Fruit fly (Drosophila melanogaster) whole organism, prepupa: Measurements from ENCODE around the gene Pbgs.

Experiments used
- Blimp-1 ChIP-seq: fragments of 200-800 bp; sonication (Bioruptor generic); optimal IDR thresholded peaks from 3 replicates; lab custom pipeline; 2017; ENCODE audit warnings: missing biosample characterization, missing genetic modification characterization, mild to moderate bottlenecking, moderate library complexity, missing genetic modification reagents
- CG10631 ChIP-seq: fragments of 200-800 bp; sonication (Bioruptor generic); optimal IDR thresholded peaks from 2 replicates; lab custom pipeline; 2016; ENCODE audit warnings: missing biosample characterization, missing genetic modification characterization
- CG10669 ChIP-seq: fragments of 200-800 bp; sonication (Bioruptor generic); optimal IDR thresholded peaks from 3 replicates; lab custom pipeline; 2018; ENCODE audit warnings: missing biosample characterization, mild to moderate bottlenecking, missing genetic modification characterization, moderate library complexity
- CG11762 ChIP-seq: fragments of 200-800 bp; sonication (Bioruptor generic); optimal IDR thresholded peaks from 3 replicates; lab custom pipeline; 2016; ENCODE audit warnings: missing biosample characterization, missing genetic modification characterization; ENCODE audit not compliant: insufficient read depth
- CG11902 ChIP-seq: fragments of 200-800 bp; sonication (Bioruptor generic); optimal IDR thresholded peaks from 3 replicates; lab custom pipeline; 2016; ENCODE audit warnings: missing biosample characterization, missing genetic modification characterization
- CG15336 ChIP-seq: fragments of 200-800 bp; sonication (Bioruptor generic); IDR thresholded peaks from 2 replicates; pipeline ENCODE4 v1.3.6; 2022; ENCODE audit warnings: missing biosample characterization, missing genetic modification characterization
- CG1621 ChIP-seq: fragments of 200-800 bp; sonication (Bioruptor generic); optimal IDR thresholded peaks from 3 replicates; lab custom pipeline; 2018; ENCODE audit warnings: missing biosample characterization, mild to moderate bottlenecking, missing genetic modification characterization
- CG3032 ChIP-seq: fragments of 200-800 bp; optimal IDR thresholded peaks from 2 replicates; lab custom pipeline; 2019; ENCODE audit warnings: missing biosample characterization, mild to moderate bottlenecking, missing genetic modification characterization, moderate library complexity
- CG3919 ChIP-seq: fragments of 200-800 bp; sonication (Bioruptor generic); optimal IDR thresholded peaks from 3 replicates; lab custom pipeline; 2016; ENCODE audit warnings: missing biosample characterization, missing genetic modification characterization
- CG4318 ChIP-seq: fragments of 200-800 bp; sonication (Bioruptor generic); optimal IDR thresholded peaks from 3 replicates; lab custom pipeline; 2017; ENCODE audit warnings: missing biosample characterization, mild to moderate bottlenecking, missing genetic modification characterization
- CG6163 ChIP-seq: fragments of 200-800 bp; sonication (Bioruptor generic); IDR thresholded peaks from 3 replicates; pipeline ENCODE4 v1.3.6; 2022; ENCODE audit warnings: missing biosample characterization, missing genetic modification characterization
- CG6808 ChIP-seq: fragments of 200-800 bp; sonication (Bioruptor generic); optimal IDR thresholded peaks from 3 replicates; lab custom pipeline; 2017; ENCODE audit warnings: missing biosample characterization, missing genetic modification characterization, mild to moderate bottlenecking, moderate library complexity, missing genetic modification reagents
- CG7368 ChIP-seq: fragments of 200-800 bp; sonication (Bioruptor generic); optimal IDR thresholded peaks from 3 replicates; lab custom pipeline; 2016; ENCODE audit warnings: missing biosample characterization, missing genetic modification characterization
- CG8632 ChIP-seq: fragments of 200-800 bp; sonication (Bioruptor generic); optimal IDR thresholded peaks from 3 replicates; lab custom pipeline; 2016; ENCODE audit warnings: missing biosample characterization, missing genetic modification characterization
- CG9139 ChIP-seq: fragments of 200-800 bp; sonication (Bioruptor generic); optimal IDR thresholded peaks from 3 replicates; lab custom pipeline; 2017; ENCODE audit warnings: missing biosample characterization, mild to moderate bottlenecking, missing genetic modification characterization
- Eip75B ChIP-seq: fragments of 200-800 bp; sonication (Bioruptor generic); optimal IDR thresholded peaks from 3 replicates; lab custom pipeline; 2016; ENCODE audit warnings: missing biosample characterization, missing genetic modification characterization
- Eip78C ChIP-seq: fragments of 200-800 bp; sonication (Bioruptor generic); peaks from one replicate; lab custom pipeline; 2016; ENCODE audit warnings: missing biosample characterization, missing genetic modification characterization
- Eip93F ChIP-seq: fragments of 200-800 bp; sonication (Bioruptor generic); optimal IDR thresholded peaks from 2 replicates; lab custom pipeline; 2016; ENCODE audit warnings: missing biosample characterization, mild to moderate bottlenecking, missing genetic modification characterization
- Ets96B ChIP-seq: fragments of 200-800 bp; optimal IDR thresholded peaks from 2 replicates; lab custom pipeline; 2019; ENCODE audit warnings: missing biosample characterization, mild to moderate bottlenecking, missing genetic modification characterization, moderate library complexity
- Gug ChIP-seq: fragments of 200-800 bp; sonication (Bioruptor generic); IDR thresholded peaks from 2 replicates; pipeline ENCODE4 v1.3.6; 2022; ENCODE audit warnings: missing biosample characterization, missing genetic modification characterization
- Hr38 ChIP-seq: sonication (Bioruptor generic); optimal IDR thresholded peaks from 2 replicates; lab custom pipeline; 2016; ENCODE audit warnings: missing biosample characterization, missing genetic modification characterization
- Hr39 ChIP-seq: fragments of 200-800 bp; sonication (Bioruptor generic); optimal IDR thresholded peaks from 2 replicates; lab custom pipeline; 2016; ENCODE audit warnings: missing biosample characterization, missing genetic modification characterization
- Hr4 ChIP-seq: fragments of 200-800 bp; sonication (Bioruptor generic); optimal IDR thresholded peaks from 3 replicates; lab custom pipeline; 2016; ENCODE audit warnings: missing biosample characterization, missing genetic modification characterization
- Sox102F ChIP-seq: fragments of 200-800 bp; sonication (Bioruptor generic); optimal IDR thresholded peaks from 2 replicates; lab custom pipeline; 2016; ENCODE audit warnings: missing biosample characterization, mild to moderate bottlenecking, missing genetic modification characterization
- Sox14 ChIP-seq: fragments of 200-800 bp; sonication (Bioruptor generic); optimal IDR thresholded peaks from 3 replicates; lab custom pipeline; 2016; ENCODE audit warnings: missing biosample characterization, missing genetic modification characterization
- Sox15 ChIP-seq: fragments of 200-800 bp; sonication (Bioruptor generic); optimal IDR thresholded peaks from 3 replicates; lab custom pipeline; 2016; ENCODE audit warnings: missing biosample characterization, missing genetic modification characterization
- achi ChIP-seq: fragments of 200-800 bp; sonication (Bioruptor generic); optimal IDR thresholded peaks from 3 replicates; lab custom pipeline; 2016; ENCODE audit warnings: missing biosample characterization, missing genetic modification characterization
- dsx ChIP-seq: fragments of 200-800 bp; optimal IDR thresholded peaks from 3 replicates; lab custom pipeline; 2019; ENCODE audit warnings: missing biosample characterization, mild to moderate bottlenecking, missing genetic modification characterization, moderate library complexity; ENCODE audit not compliant: poor library complexity, severe bottlenecking
- esn ChIP-seq: fragments of 200-800 bp; sonication (Bioruptor generic); optimal IDR thresholded peaks from 2 replicates; lab custom pipeline; 2016; ENCODE audit warnings: missing biosample characterization, mild to moderate bottlenecking, missing genetic modification characterization, moderate library complexity
- fd85E ChIP-seq: fragments of 200-800 bp; sonication (Bioruptor generic); optimal IDR thresholded peaks from 3 replicates; lab custom pipeline; 2016; ENCODE audit warnings: missing biosample characterization, missing genetic modification characterization
- fkh ChIP-seq: fragments of 200-800 bp; sonication (Bioruptor generic); optimal IDR thresholded peaks from 3 replicates; lab custom pipeline; 2017; ENCODE audit warnings: missing biosample characterization, mild to moderate bottlenecking, missing genetic modification characterization, moderate library complexity
- lz ChIP-seq: fragments of 200-800 bp; sonication (Bioruptor generic); optimal IDR thresholded peaks from 3 replicates; lab custom pipeline; 2016; ENCODE audit warnings: missing biosample characterization, missing genetic modification characterization
- net ChIP-seq: fragments of 200-800 bp; sonication (Bioruptor generic); optimal IDR thresholded peaks from 3 replicates; lab custom pipeline; 2016; ENCODE audit warnings: missing biosample characterization, missing genetic modification characterization
- spab ChIP-seq: fragments of 200-800 bp; sonication (Bioruptor generic); optimal IDR thresholded peaks from 2 replicates; lab custom pipeline; 2017; ENCODE audit warnings: missing biosample characterization, mild to moderate bottlenecking, missing genetic modification characterization, missing genetic modification reagents
- ss ChIP-seq, 2 experiments: fragments of 200-800 bp; sonication (Bioruptor generic); optimal IDR thresholded peaks; 2 replicates in 1 of 2; 3 replicates in 1 of 2; lab custom pipeline; 2017 to 2018; ENCODE audit warnings: mild to moderate bottlenecking in 2 of 2, missing biosample characterization in 2 of 2, missing genetic modification characterization in 2 of 2, moderate library complexity in 1 of 2
- svp ChIP-seq: fragments of 200-800 bp; sonication (Bioruptor generic); peaks from one replicate; lab custom pipeline; 2016; ENCODE audit warnings: missing biosample characterization, missing genetic modification characterization
- topi ChIP-seq: fragments of 200-800 bp; sonication (Bioruptor generic); optimal IDR thresholded peaks from 3 replicates; lab custom pipeline; 2016; ENCODE audit warnings: missing biosample characterization, missing genetic modification characterization
- vri ChIP-seq: fragments of 200-800 bp; sonication (Bioruptor generic); optimal IDR thresholded peaks from 3 replicates; lab custom pipeline; 2016; ENCODE audit warnings: missing biosample characterization, mild to moderate bottlenecking, missing genetic modification characterization

The Pbgs gene

DNA sequence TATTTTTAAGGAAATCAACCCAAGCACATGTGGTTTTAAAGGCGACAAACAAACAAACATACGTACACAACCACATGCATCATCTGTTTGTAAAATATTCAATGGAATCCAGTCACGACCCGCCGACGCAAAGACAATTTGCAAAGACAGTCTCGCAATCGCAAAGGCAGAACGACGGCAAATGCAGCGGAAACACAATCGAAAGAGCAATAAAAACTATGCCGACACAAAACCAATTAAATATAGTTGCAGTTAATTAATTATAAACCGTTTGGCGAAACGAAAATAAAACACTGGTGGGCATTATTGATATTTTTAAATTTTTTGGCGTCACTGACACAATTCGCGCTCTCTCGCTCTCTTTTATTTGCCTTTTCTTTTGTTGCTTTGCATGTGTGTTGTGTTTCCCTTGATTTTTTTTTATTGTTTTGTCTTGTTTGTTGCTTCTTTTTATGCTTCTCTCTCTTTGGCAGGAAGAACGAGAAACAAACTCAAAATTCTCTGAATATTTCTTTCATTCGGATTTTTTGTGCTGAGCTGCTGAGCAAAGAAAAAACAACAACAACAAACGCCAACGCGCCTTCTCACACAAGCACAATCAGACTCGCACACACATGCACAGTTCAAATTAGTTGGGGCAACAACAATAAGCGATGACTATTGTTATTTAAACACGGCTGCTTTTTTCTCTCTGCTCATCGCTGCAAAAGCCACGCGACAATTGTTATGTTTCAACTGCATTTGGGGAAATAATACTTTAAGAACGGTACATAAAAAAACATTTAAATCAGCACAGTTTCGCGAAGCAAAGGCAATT, 5.4 kb downstream of the Pbgs start (continued):
- no peak for TF ChIP-seq CG4318 (GFP tag; lab: Kevin White, UChicago)
- peak; percentile 51 for TF ChIP-seq CG3032 (tag; lab: Kevin White, UChicago)
- TF ChIP-seq CG6163 (GFP tag; lab: Robert Waterston, UW) = peak; percentile 81
- TF ChIP-seq ss (GFP tag; optimal IDR thresholded peaks at IDR 0.05; lab: Kevin White, UChicago) = peak; percentile 84 to 90
- TF ChIP-seq achi (GFP tag; lab: Kevin White, UChicago) = peak; percentile 49
- TF ChIP-seq spab (GFP tag; lab: Kevin White, UChicago) = peak; percentile 72
- TF ChIP-seq Sox15 (GFP tag; lab: Kevin White, UChicago) = no peak
- TF ChIP-seq CG9139 (GFP tag; lab: Kevin White, UChicago) = peak; percentile 83
- TF ChIP-seq lz (GFP tag; lab: Kevin White, UChicago) = no peak
- peak; percentile 43 for TF ChIP-seq CG10669 (GFP tag; lab: Kevin White, UChicago)
- peak; percentile 3 for TF ChIP-seq CG10631 (GFP tag; lab: Kevin White, UChicago)
- peak; percentile 59 for TF ChIP-seq Ets96B (tag; lab: Kevin White, UChicago)
- peak; percentile 83 for TF ChIP-seq CG6808
- TF ChIP-seq Sox102F = peak; percentile 28
- peak; percentile 62 for TF ChIP-seq fkh (GFP tag; lab: Kevin White, UChicago)
- TF ChIP-seq Blimp-1 (GFP tag; lab: Kevin White, UChicago) = peak; percentile 16
- peak; percentile 64 for TF ChIP-seq net
- TF ChIP-seq fd85E (GFP tag; lab: Kevin White, UChicago) = no peak
- no peak for TF ChIP-seq Hr39 (GFP tag; lab: Kevin White, UChicago)
- TF ChIP-seq CG1621 (tag; lab: Kevin White, UChicago) = peak; percentile 11
- peak; percentile 87 for TF ChIP-seq CG15336 (GFP tag; lab: Robert Waterston, UW)
- no peak for TF ChIP-seq Hr38

DNA sequence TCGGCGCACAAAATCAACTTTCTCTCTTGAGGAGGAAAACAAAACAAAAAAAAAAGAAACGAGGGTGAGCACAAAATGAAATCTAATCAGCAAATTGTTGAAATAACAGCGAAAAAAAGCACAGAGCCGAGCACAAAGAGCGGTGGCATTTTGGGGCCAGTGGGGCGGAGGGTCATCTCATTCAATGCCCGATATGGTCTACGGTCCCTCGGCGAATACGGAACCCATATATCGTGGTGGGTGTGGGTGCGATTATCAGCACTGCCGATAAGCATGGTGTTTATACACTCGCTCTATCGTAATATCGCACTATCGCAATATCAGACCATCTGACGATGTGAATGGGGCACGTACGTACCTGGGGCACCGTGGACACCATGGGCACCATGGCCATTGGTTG, 12.4 kb downstream of the Pbgs start:
- TF ChIP-seq CG9139 (GFP tag; lab: Kevin White, UChicago) = no peak
- TF ChIP-seq Eip75B (GFP tag; lab: Kevin White, UChicago) = no peak
- TF ChIP-seq ss (GFP tag; optimal IDR thresholded peaks at IDR 0.05; lab: Kevin White, UChicago) = no peak
- no peak for TF ChIP-seq Gug (GFP tag; lab: Robert Waterston, UW)
- no peak for TF ChIP-seq CG11762 (GFP tag; lab: Kevin White, UChicago)
- TF ChIP-seq esn = no peak
- no peak for TF ChIP-seq fd85E (GFP tag; lab: Kevin White, UChicago)
- TF ChIP-seq topi = no peak
- TF ChIP-seq dsx (GFP tag; lab: Kevin White, UChicago) = no peak
- TF ChIP-seq Sox14 (GFP tag; lab: Kevin White, UChicago) = peak; percentile 74
- no peak for TF ChIP-seq CG7368 (GFP tag; lab: Kevin White, UChicago)
- TF ChIP-seq spab (GFP tag; lab: Kevin White, UChicago) = no peak
- no peak for TF ChIP-seq Hr4 (GFP tag; lab: Kevin White, UChicago)
- peak; percentile 79 for TF ChIP-seq vri (GFP tag; lab: Kevin White, UChicago)
- no peak for TF ChIP-seq CG8632
- no peak for TF ChIP-seq lz (GFP tag; lab: Kevin White, UChicago)
- TF ChIP-seq Eip78C = peak; percentile 51
- TF ChIP-seq CG6163 (GFP tag; lab: Robert Waterston, UW) = no peak
- no peak for TF ChIP-seq net
- peak; percentile 89 for TF ChIP-seq svp (GFP tag; lab: Kevin White, UChicago)
- no peak for TF ChIP-seq CG11902
- peak; percentile 26 for TF ChIP-seq fkh (GFP tag; lab: Kevin White, UChicago)
- TF ChIP-seq Eip93F = peak; percentile 86
- TF ChIP-seq CG3919 = no peak
